Fruit fly (Drosophila melanogaster) Kc167 (cell line): Measurements from ENCODE around the gene Mkrn1.

ENCODE experiments used
- Myc ChIP-seq: fragments of >200 bp; optimal IDR thresholded peaks from 2 replicates; lab custom pipeline; 2017; ENCODE audit warnings: missing external identifiers
- Sin3A ChIP-seq: fragments of >200 bp; optimal IDR thresholded peaks from 2 replicates; lab custom pipeline; 2018; ENCODE audit warnings: missing external identifiers
- h ChIP-seq: fragments of >200 bp; optimal IDR thresholded peaks from 3 replicates; lab custom pipeline; 2018; ENCODE audit warnings: missing external identifiers
- insv ChIP-seq: fragments of >200 bp; optimal IDR thresholded peaks from 3 replicates; lab custom pipeline; 2018; ENCODE audit warnings: missing external identifiers
- psq ChIP-seq: fragments of >200 bp; optimal IDR thresholded peaks from 2 replicates; lab custom pipeline; 2017; ENCODE audit warnings: missing external identifiers
- ttk ChIP-seq: sonication (Bioruptor generic); optimal IDR thresholded peaks from 2 replicates; lab custom pipeline; 2017; ENCODE audit warnings: missing external identifiers

dm6 chr3L:21508621-21509020 is 24.9 kb downstream of the Mkrn1 start:
- no peak for TF ChIP-seq insv (lab: Kevin White, UChicago)
- TF ChIP-seq psq: no peak
- no peak for TF ChIP-seq h (lab: Kevin White, UChicago)
- TF ChIP-seq ttk (lab: Kevin White, UChicago): no peak
- no peak for TF ChIP-seq Myc (lab: Kevin White, UChicago)
- TF ChIP-seq Sin3A (lab: Kevin White, UChicago): no peak
